Worm (Caenorhabditis elegans): ENCODE measurements around the gene ugt-3.
A peak's percentile ranks its signal among the peaks of the same experiment; 100 is the strongest.

The ugt-3 gene

DNA sequence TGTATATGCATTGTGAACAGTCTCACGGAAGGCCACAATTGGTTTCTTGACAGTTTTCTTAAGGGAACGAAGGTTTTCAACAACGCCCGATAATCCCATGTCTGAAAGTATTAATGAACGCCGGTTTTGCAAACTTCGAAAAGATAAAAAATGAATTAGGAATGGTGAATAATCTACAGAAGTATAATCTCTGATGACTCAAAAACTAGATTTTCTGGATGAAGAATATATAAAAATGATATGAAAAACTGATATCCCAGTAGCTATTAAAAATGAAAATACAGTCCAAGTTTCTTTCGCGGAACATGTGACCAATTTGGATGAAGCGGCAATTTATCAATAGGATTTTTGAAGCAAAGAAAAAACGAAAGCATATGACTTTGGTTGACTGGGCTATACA is 14.0 kb upstream of the ugt-3 start, which contains the start of gene ZC443.3:
ZC443.3 (minus strand) TSS at position 101 of the 400 bp plus-strand sequence.
- no peak for TF ChIP-seq hlh-13 (GFP tag; optimal IDR thresholded peaks at IDR 0.05)
- TF ChIP-seq odd-2 (tag; optimal IDR thresholded peaks at IDR 0.05) = no peak
- TF ChIP-seq mec-3 (tag; optimal IDR thresholded peaks at IDR 0.05; ENCODE audit: borderline replicate concordance) = no peak
- TF ChIP-seq tbx-2 (tag; optimal IDR thresholded peaks at IDR 0.05) = no peak
- no peak for TF ChIP-seq dmd-4 (tag; optimal IDR thresholded peaks at IDR 0.05; ENCODE audit: borderline replicate concordance)
- no peak for TF ChIP-seq hlh-15 (tag; optimal IDR thresholded peaks at IDR 0.05)
- no peak for TF ChIP-seq K02D7.2 (tag; optimal IDR thresholded peaks at IDR 0.05)
- TF ChIP-seq lin-11 (tag; optimal IDR thresholded peaks at IDR 0.05) = no peak

DNA sequence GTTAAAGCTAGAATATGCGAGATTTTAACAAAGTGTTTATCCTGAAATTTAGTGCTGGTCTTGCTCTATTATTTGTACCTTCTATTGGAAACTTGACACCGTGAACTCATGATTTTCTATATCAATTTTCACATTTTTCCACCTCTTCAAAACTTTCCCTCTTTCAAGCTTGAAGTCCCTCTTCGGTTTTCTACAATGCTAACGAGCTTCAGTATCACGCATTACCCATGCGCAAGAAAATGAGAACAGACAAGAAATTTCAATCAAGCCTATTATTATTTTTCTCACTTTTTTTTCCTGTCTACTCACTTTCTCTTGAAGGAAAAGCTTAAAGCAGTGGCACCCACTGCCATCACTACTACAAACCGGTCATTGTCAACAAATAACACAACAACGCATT is 11.7 kb upstream of the ugt-3 start:
- TF ChIP-seq pag-3 (tag; optimal IDR thresholded peaks at IDR 0.05; ENCODE audit: borderline replicate concordance) (no peak), ets-4 (tag; optimal IDR thresholded peaks at IDR 0.05) (no peak), tbx-7 (tag; optimal IDR thresholded peaks at IDR 0.05) (no peak), ceh-34 (tag; optimal IDR thresholded peaks at IDR 0.05) (peak; percentile 31), ama-1 (optimal IDR thresholded peaks at IDR 0.05) (peak; percentile 62)

DNA sequence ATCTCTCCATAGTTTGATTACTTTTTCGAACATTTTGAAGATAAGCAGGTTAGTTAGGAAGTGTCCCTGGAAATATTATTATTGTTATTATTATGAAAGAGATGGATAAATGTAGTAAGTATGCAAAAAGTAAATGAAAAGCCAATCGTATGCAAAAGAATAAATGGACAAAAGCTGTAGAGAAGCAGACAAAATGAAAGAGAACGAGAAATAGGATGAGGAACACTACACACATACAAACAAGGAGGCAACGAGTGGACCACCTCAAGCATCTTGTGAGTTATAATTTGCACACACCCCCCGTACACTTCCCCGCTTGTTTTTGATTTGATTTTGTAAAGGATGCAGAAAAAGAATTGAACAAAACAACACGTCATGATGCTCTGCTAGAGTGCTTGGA is 11.1 kb upstream of the ugt-3 start, which contains the start of gene ZC443.2:
ZC443.2 (minus strand) TSS at position 67 of the 400 bp plus-strand sequence.
- TF ChIP-seq C08G9.2 (tag; optimal IDR thresholded peaks at IDR 0.05) = no peak
- peak; percentile 7 for TF ChIP-seq nfya-1 (tag; optimal IDR thresholded peaks at IDR 0.05)

DNA sequence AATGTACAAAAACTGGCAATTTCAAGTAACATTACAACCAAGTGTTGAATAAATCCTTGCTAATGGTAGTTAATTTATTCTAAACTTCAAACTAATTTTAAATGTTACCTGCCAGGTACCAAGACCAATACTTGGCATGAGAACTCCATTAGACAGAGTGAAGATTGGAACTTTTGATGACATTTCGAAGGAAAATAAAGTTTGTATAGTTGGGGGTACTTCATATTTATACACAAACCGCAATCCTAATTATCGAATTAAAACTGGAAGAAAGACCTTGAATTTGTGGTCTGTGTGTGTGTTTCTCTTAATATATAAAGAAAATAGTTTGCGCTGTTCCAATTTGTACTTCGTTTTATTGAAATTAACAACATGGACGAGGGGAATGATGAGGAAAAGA is 9.8 kb upstream of the ugt-3 start, which contains the start of gene ZC443.1:
ZC443.1 (minus strand) TSS at position 205 of the 400 bp plus-strand sequence.
- TF ChIP-seq hlh-6 (tag; optimal IDR thresholded peaks at IDR 0.05) (no peak), unc-3 (GFP tag; conservative IDR thresholded peaks at IDR 0.05) (no peak), unc-3 (tag; optimal IDR thresholded peaks at IDR 0.05) (no peak), ceh-14 (tag; optimal IDR thresholded peaks at IDR 0.05) (no peak), ceh-45 (GFP tag; IDR thresholded peaks at IDR 0.05) (no peak), lin-11 (tag; optimal IDR thresholded peaks at IDR 0.05) (no peak)

DNA sequence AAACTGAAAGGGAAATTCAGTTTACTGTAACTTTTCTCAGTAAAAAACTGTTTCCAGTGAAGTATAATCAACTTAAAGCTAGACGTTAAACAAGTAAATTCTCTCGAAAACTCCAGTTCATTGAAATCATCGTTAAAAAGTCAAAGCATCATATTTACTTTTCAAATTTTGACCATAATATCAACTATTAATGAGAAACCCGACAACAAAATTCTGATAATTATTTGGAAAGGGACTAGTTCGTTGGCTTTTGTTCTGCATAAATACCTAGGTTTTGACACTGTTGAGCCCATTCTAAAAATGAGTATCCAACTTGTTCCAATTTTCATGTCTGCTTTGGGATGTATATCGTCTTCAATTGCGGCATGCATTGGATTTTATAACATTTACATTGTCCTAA is 6.1 kb upstream of the ugt-3 start, which contains the start of gene ZC443.7:
ZC443.7 (plus strand) TSS at position 301 of the 400 bp plus-strand sequence.
- TF ChIP-seq C38D4.7 (GFP tag; optimal IDR thresholded peaks at IDR 0.05) (no peak), zip-5 (tag; optimal IDR thresholded peaks at IDR 0.05) (no peak), ahr-1 (tag; optimal IDR thresholded peaks at IDR 0.05) (no peak), ttx-3 (tag; optimal IDR thresholded peaks at IDR 0.05) (no peak), sdc-2 (tag; optimal IDR thresholded peaks at IDR 0.05) (no peak), unc-42 (tag; optimal IDR thresholded peaks at IDR 0.05) (no peak), ceh-14 (tag; optimal IDR thresholded peaks at IDR 0.05) (no peak), ceh-18 (tag; optimal IDR thresholded peaks at IDR 0.05) (no peak), ceh-24 (tag; optimal IDR thresholded peaks at IDR 0.05) (no peak)

DNA sequence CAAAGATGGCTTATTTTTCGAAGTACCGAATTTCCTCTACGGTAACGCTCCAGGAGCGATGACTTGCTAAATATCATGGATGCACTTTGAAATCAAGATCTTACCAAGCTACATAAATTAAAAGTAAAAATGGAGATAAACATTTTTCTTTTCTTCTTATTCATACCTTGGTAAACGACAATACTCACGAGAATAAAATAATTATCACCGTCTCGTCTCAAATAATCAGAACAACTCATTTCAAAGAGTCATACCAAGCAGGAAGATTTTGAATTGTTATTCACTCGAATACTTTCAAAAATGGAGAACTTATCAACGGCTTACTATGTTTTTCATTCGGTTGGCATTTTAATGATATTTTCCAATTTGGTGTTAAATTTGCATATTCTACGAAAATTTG is 3.2 kb upstream of the ugt-3 start, which contains the start of gene srbc-45:
srbc-45 (plus strand) TSS at position 301 of the 400 bp plus-strand sequence.
- TF ChIP-seq fax-1 (tag; optimal IDR thresholded peaks at IDR 0.05) = no peak
- no peak for TF ChIP-seq hlh-8 (tag; optimal IDR thresholded peaks at IDR 0.05)
- no peak for TF ChIP-seq ceh-34 (tag; optimal IDR thresholded peaks at IDR 0.05)
- TF ChIP-seq ceh-18 (tag; optimal IDR thresholded peaks at IDR 0.05) = no peak
- no peak for TF ChIP-seq tbx-7 (tag; optimal IDR thresholded peaks at IDR 0.05)
- no peak for TF ChIP-seq ceh-45 (GFP tag; IDR thresholded peaks at IDR 0.05)
- TF ChIP-seq syd-9 (tag; optimal IDR thresholded peaks at IDR 0.05) = no peak

DNA sequence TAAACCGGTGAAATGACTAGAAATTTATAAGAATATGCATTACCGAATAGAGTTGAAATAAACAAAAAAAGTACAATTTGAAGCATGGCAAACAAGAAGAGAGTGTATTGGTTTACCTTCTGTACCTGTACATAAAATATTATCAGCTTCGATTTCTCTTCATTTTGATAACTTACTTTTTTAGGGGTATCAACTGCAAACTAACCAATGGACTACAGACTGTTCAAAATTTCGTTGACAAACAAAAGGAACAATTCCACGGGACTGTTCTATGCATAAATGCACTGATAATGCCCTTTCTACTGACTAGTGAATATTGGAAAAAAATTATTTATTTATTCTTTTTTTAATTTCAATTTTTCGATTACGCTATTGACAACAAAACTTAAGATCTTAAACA is 2.1 kb downstream of the ugt-3 start, which contains the start of gene ugt-6:
ugt-6 (minus strand) TSS at position 233 of the 400 bp plus-strand sequence.
- TF ChIP-seq lin-11 (tag; optimal IDR thresholded peaks at IDR 0.05) (no peak), syd-9 (tag; optimal IDR thresholded peaks at IDR 0.05) (no peak), pha-2 (tag; optimal IDR thresholded peaks at IDR 0.05) (no peak), nhr-232 (tag; optimal IDR thresholded peaks at IDR 0.05) (no peak), pag-3 (tag; optimal IDR thresholded peaks at IDR 0.05; ENCODE audit: borderline replicate concordance) (no peak), fax-1 (tag; optimal IDR thresholded peaks at IDR 0.05) (no peak), unc-86 (tag; optimal IDR thresholded peaks at IDR 0.05) (no peak), pat-9 (tag; optimal IDR thresholded peaks at IDR 0.05) (no peak), ttx-3 (tag; optimal IDR thresholded peaks at IDR 0.05) (no peak), hlh-15 (tag; optimal IDR thresholded peaks at IDR 0.05) (no peak), K09A11.1 (tag; optimal IDR thresholded peaks at IDR 0.05; ENCODE audit: insufficient read depth) (no peak), npax-4 (tag; optimal IDR thresholded peaks at IDR 0.05) (no peak), hlh-6 (tag; optimal IDR thresholded peaks at IDR 0.05) (no peak)
